Fruit fly (Drosophila melanogaster) whole organism, embryonic: Measurements from ENCODE around the gene CG16985.
A peak's percentile ranks its signal among the peaks of the same experiment; 100 is the strongest.

Experiments used
- Abd-B ChIP-seq: fragments of 200-800 bp; sonication (Bioruptor generic); optimal IDR thresholded peaks from 2 replicates; lab custom pipeline; 2018; ENCODE audit warnings: missing biosample characterization, mild to moderate bottlenecking, missing genetic modification characterization, moderate library complexity
- CG11247 ChIP-seq: fragments of 200-800 bp; sonication (Bioruptor generic); IDR thresholded peaks from 2 replicates; pipeline ENCODE4 v1.3.6; 2022; ENCODE audit warnings: missing biosample characterization, missing genetic modification characterization
- CG12071 ChIP-seq: fragments of 200-800 bp; sonication (Bioruptor generic); optimal IDR thresholded peaks from 3 replicates; lab custom pipeline; 2018; ENCODE audit warnings: missing biosample characterization, mild to moderate bottlenecking, missing genetic modification characterization
- CG12744 ChIP-seq: fragments of 200-800 bp; sonication (Bioruptor generic); optimal IDR thresholded peaks from 2 replicates; lab custom pipeline; 2016; ENCODE audit warnings: missing biosample characterization, missing genetic modification characterization
- CG13123 ChIP-seq: fragments of 200-800 bp; sonication (Bioruptor generic); optimal IDR thresholded peaks from 2 replicates; lab custom pipeline; 2016; ENCODE audit warnings: missing biosample characterization, missing genetic modification characterization
- CG15514 ChIP-seq: fragments of 200-800 bp; sonication (Bioruptor generic); optimal IDR thresholded peaks from 3 replicates; lab custom pipeline; 2017; ENCODE audit warnings: missing biosample characterization, missing genetic modification characterization, mild to moderate bottlenecking, moderate library complexity, missing genetic modification reagents
- CG15696 ChIP-seq: fragments of 200-800 bp; sonication (Bioruptor generic); optimal IDR thresholded peaks from 2 replicates; lab custom pipeline; 2019; ENCODE audit warnings: missing biosample characterization, mild to moderate bottlenecking, missing genetic modification characterization, moderate library complexity
- CG1647 ChIP-seq: fragments of 200-800 bp; sonication (Bioruptor generic); optimal IDR thresholded peaks from 3 replicates; lab custom pipeline; 2016; ENCODE audit warnings: missing biosample characterization, missing genetic modification characterization
- CG17361 ChIP-seq: fragments of 200-800 bp; sonication (Bioruptor generic); IDR thresholded peaks from 3 replicates; pipeline ENCODE4 v1.3.6; 2022; ENCODE audit warnings: missing biosample characterization, missing genetic modification characterization
- CG17568 ChIP-seq: fragments of 200-800 bp; sonication (Bioruptor generic); optimal IDR thresholded peaks from 2 replicates; lab custom pipeline; 2018; ENCODE audit warnings: missing biosample characterization, mild to moderate bottlenecking, missing genetic modification characterization, moderate library complexity
- CG18619 ChIP-seq: fragments of 200-800 bp; sonication (Bioruptor generic); optimal IDR thresholded peaks from 3 replicates; lab custom pipeline; 2017; ENCODE audit warnings: missing biosample characterization, mild to moderate bottlenecking, missing genetic modification characterization
- CG2199 ChIP-seq: fragments of 200-800 bp; sonication (Bioruptor generic); IDR thresholded peaks from 3 replicates; pipeline ENCODE4 v1.3.6; 2022; ENCODE audit warnings: missing biosample characterization, missing genetic modification characterization
- CG2889 ChIP-seq: fragments of 200-800 bp; sonication (Bioruptor generic); IDR thresholded peaks from 3 replicates; pipeline ENCODE4 v1.3.6; 2022; ENCODE audit warnings: missing biosample characterization, missing genetic modification characterization
- CG34224 ChIP-seq: fragments of 200-800 bp; sonication (Bioruptor generic); IDR thresholded peaks from 3 replicates; pipeline ENCODE4 v1.3.6; 2022; ENCODE audit warnings: missing biosample characterization, missing genetic modification characterization; ENCODE audit not compliant: partially characterized antibody
- CG42726 ChIP-seq: fragments of 200-800 bp; sonication (Bioruptor generic); IDR thresholded peaks from 2 replicates; pipeline ENCODE4 v1.3.6; 2022; ENCODE audit warnings: missing biosample characterization, missing genetic modification characterization; ENCODE audit not compliant: partially characterized antibody
- CG4328 ChIP-seq: fragments of 200-800 bp; sonication (Bioruptor generic); optimal IDR thresholded peaks from 3 replicates; lab custom pipeline; 2017; ENCODE audit warnings: missing biosample characterization, missing genetic modification reagents, missing genetic modification characterization
- CG4404 ChIP-seq: fragments of 200-800 bp; sonication (Bioruptor generic); IDR thresholded peaks from 2 replicates; pipeline ENCODE4 v1.3.6; 2022; ENCODE audit warnings: missing biosample characterization, missing genetic modification characterization
- CG6272 ChIP-seq: fragments of 200-800 bp; sonication (Bioruptor generic); IDR thresholded peaks from 2 replicates; pipeline ENCODE4 v1.3.6; 2022; ENCODE audit warnings: missing biosample characterization, missing genetic modification characterization
- CG7372 ChIP-seq: fragments of 200-800 bp; sonication (Bioruptor generic); IDR thresholded peaks from 2 replicates; pipeline ENCODE4 v1.3.6; 2022; ENCODE audit warnings: missing biosample characterization, missing genetic modification characterization
- CG7556 ChIP-seq: fragments of 200-800 bp; sonication (Bioruptor generic); optimal IDR thresholded peaks from 2 replicates; lab custom pipeline; 2017; ENCODE audit warnings: missing biosample characterization, mild to moderate bottlenecking, missing genetic modification characterization
- CG7745 ChIP-seq: fragments of 200-800 bp; sonication (Bioruptor generic); optimal IDR thresholded peaks from 2 replicates; lab custom pipeline; 2018; ENCODE audit warnings: missing biosample characterization, mild to moderate bottlenecking, missing genetic modification characterization, moderate library complexity
- CG7987 ChIP-seq: fragments of 200-800 bp; sonication (Bioruptor generic); optimal IDR thresholded peaks from 2 replicates; lab custom pipeline; 2018; ENCODE audit warnings: missing biosample characterization, mild to moderate bottlenecking, missing genetic modification characterization, moderate library complexity
- CG8290 ChIP-seq, 3 experiments: fragments of 200-800 bp; sonication (Bioruptor generic); optimal IDR thresholded peaks; 2 replicates each; lab custom pipeline; 2016 to 2019; ENCODE audit warnings: missing biosample characterization in 3 of 3, missing genetic modification characterization in 3 of 3, mild to moderate bottlenecking in 2 of 3, moderate library complexity in 1 of 3
- CHES-1-like ChIP-seq: fragments of 200-800 bp; sonication (Bioruptor generic); optimal IDR thresholded peaks from 2 replicates; lab custom pipeline; 2016; ENCODE audit warnings: missing biosample characterization, missing genetic modification characterization
- CTCF ChIP-seq: fragments of 200-800 bp; sonication (Bioruptor generic); optimal IDR thresholded peaks from 2 replicates; lab custom pipeline; 2017; ENCODE audit warnings: missing biosample characterization, mild to moderate bottlenecking, missing genetic modification characterization, moderate library complexity
- Dbx ChIP-seq: fragments of 200-800 bp; sonication (Bioruptor generic); IDR thresholded peaks from 3 replicates; pipeline ENCODE4 v1.3.6; 2022; ENCODE audit warnings: missing biosample characterization, missing genetic modification characterization
- Doc3 ChIP-seq: fragments of 200-800 bp; sonication (Bioruptor generic); IDR thresholded peaks from 3 replicates; pipeline ENCODE4 v1.3.6; 2022; ENCODE audit warnings: missing biosample characterization, missing genetic modification characterization; ENCODE audit not compliant: partially characterized antibody
- Dp ChIP-seq: fragments of 200-800 bp; sonication (Bioruptor generic); optimal IDR thresholded peaks from 2 replicates; lab custom pipeline; 2018; ENCODE audit warnings: missing biosample characterization, mild to moderate bottlenecking, missing genetic modification characterization, moderate library complexity
- GATAe ChIP-seq: fragments of 200-800 bp; sonication (Bioruptor generic); conservative IDR thresholded peaks from 2 replicates; pipeline ENCODE4 v1.3.6; 2022; ENCODE audit warnings: missing biosample characterization, missing genetic modification characterization
- Hr3 ChIP-seq: fragments of 200-800 bp; sonication (Bioruptor generic); optimal IDR thresholded peaks from 3 replicates; lab custom pipeline; 2016; ENCODE audit warnings: missing biosample characterization, missing genetic modification characterization
- Jarid2 ChIP-seq: fragments of 200-800 bp; sonication (Bioruptor generic); optimal IDR thresholded peaks from 3 replicates; lab custom pipeline; 2017; ENCODE audit warnings: mild to moderate bottlenecking, missing biosample characterization, missing genetic modification reagents, missing genetic modification characterization
- Mes4 ChIP-seq: fragments of 200-800 bp; sonication (Bioruptor generic); optimal IDR thresholded peaks from 2 replicates; lab custom pipeline; 2016; ENCODE audit warnings: missing biosample characterization, missing genetic modification characterization
- NC2β ChIP-seq: fragments of 200-800 bp; sonication (Bioruptor generic); optimal IDR thresholded peaks from 2 replicates; lab custom pipeline; 2016; ENCODE audit warnings: missing biosample characterization, missing genetic modification characterization
- Oaz ChIP-seq: fragments of 200-800 bp; sonication (Bioruptor generic); IDR thresholded peaks from 2 replicates; pipeline ENCODE4 v1.3.6; 2022; ENCODE audit warnings: missing biosample characterization, missing genetic modification characterization
- Rx ChIP-seq: fragments of 200-800 bp; sonication (Bioruptor generic); IDR thresholded peaks from 2 replicates; pipeline ENCODE4 v1.3.6; 2022; ENCODE audit warnings: missing biosample characterization, missing genetic modification characterization
- Sox100B ChIP-seq: fragments of 200-800 bp; sonication (Bioruptor generic); optimal IDR thresholded peaks from 3 replicates; lab custom pipeline; 2018; ENCODE audit warnings: missing biosample characterization, mild to moderate bottlenecking, missing genetic modification characterization
- Tbp ChIP-seq: fragments of >200 bp; optimal IDR thresholded peaks from 2 replicates; lab custom pipeline; 2018; ENCODE audit warnings: missing biosample characterization, missing genetic modification characterization
- ash1 ChIP-seq: fragments of 200-800 bp; sonication (Bioruptor generic); optimal IDR thresholded peaks from 2 replicates; lab custom pipeline; 2018; ENCODE audit warnings: missing biosample characterization, mild to moderate bottlenecking, missing genetic modification characterization
- crol ChIP-seq: fragments of 200-800 bp; sonication (Bioruptor generic); IDR thresholded peaks from 2 replicates; pipeline ENCODE4 v1.3.6; 2022; ENCODE audit warnings: missing biosample characterization, missing genetic modification characterization
- dan ChIP-seq: fragments of 200-800 bp; sonication (Bioruptor generic); IDR thresholded peaks from 2 replicates; pipeline ENCODE4 v1.3.6; 2022; ENCODE audit warnings: missing biosample characterization, missing genetic modification characterization
- dysf ChIP-seq: fragments of 200-800 bp; sonication (Bioruptor generic); IDR thresholded peaks from 3 replicates; pipeline ENCODE4 v1.3.6; 2022; ENCODE audit warnings: missing biosample characterization, missing genetic modification characterization
- fd102C ChIP-seq: fragments of 200-800 bp; sonication (Bioruptor generic); optimal IDR thresholded peaks from 2 replicates; lab custom pipeline; 2018; ENCODE audit warnings: missing biosample characterization, mild to moderate bottlenecking, missing genetic modification characterization, moderate library complexity
- fd3F ChIP-seq: fragments of 200-800 bp; sonication (Bioruptor generic); optimal IDR thresholded peaks from 2 replicates; lab custom pipeline; 2018; ENCODE audit warnings: missing biosample characterization, mild to moderate bottlenecking, missing genetic modification characterization, moderate library complexity
- fd96Cb ChIP-seq: fragments of 200-800 bp; sonication (Bioruptor generic); optimal IDR thresholded peaks from 2 replicates; lab custom pipeline; 2018; ENCODE audit warnings: missing biosample characterization, mild to moderate bottlenecking, missing genetic modification characterization, moderate library complexity
- nerfin-2 ChIP-seq: fragments of 200-800 bp; sonication (Bioruptor generic); IDR thresholded peaks from 2 replicates; pipeline ENCODE4 v1.3.6; 2022; ENCODE audit warnings: missing biosample characterization, missing genetic modification characterization; ENCODE audit not compliant: partially characterized antibody
- peb ChIP-seq: fragments of 200-800 bp; sonication (Bioruptor generic); IDR thresholded peaks from 2 replicates; pipeline ENCODE4 v1.3.6; 2022; ENCODE audit warnings: missing biosample characterization, missing genetic modification characterization
- pros ChIP-seq: fragments of 200-800 bp; sonication (Bioruptor generic); optimal IDR thresholded peaks from 3 replicates; lab custom pipeline; 2019; ENCODE audit warnings: missing biosample characterization, mild to moderate bottlenecking, missing genetic modification characterization, moderate library complexity
- row ChIP-seq: fragments of 200-800 bp; sonication (Bioruptor generic); IDR thresholded peaks from 3 replicates; pipeline ENCODE4 v1.3.6; 2022; ENCODE audit warnings: missing biosample characterization, missing genetic modification characterization
- sens-2 ChIP-seq: fragments of 200-800 bp; sonication (Bioruptor generic); IDR thresholded peaks from 2 replicates; pipeline ENCODE4 v1.3.6; 2022; ENCODE audit warnings: missing biosample characterization, missing genetic modification characterization
- trem ChIP-seq: fragments of 200-800 bp; optimal IDR thresholded peaks from 3 replicates; lab custom pipeline; 2019; ENCODE audit warnings: missing biosample characterization, mild to moderate bottlenecking, missing genetic modification characterization, moderate library complexity
- zen2 ChIP-seq: fragments of 200-800 bp; sonication (Bioruptor generic); IDR thresholded peaks from 3 replicates; pipeline ENCODE4 v1.3.6; 2022; ENCODE audit warnings: missing biosample characterization, missing genetic modification characterization; ENCODE audit not compliant: partially characterized antibody

The CG16985 gene

DNA sequence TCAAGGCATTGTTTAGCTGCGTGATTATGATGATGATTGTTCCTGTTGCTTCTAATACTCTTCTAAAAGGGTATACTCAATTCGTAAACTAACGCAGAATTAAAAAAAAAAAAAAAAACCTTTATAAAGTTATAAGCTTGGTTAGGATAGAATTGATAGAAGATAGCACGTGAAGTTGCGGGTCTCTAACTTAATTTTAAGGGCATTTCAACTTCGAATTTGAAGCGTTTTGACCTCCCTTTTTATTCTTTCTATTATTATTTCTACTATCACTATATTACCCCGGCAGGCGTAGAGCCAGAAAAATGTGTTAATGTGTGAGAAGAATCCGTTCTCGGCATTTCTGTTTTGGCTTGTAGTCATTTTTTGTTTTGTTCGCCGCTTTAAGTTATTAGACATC, 20.4 kb upstream of the CG16985 start (continued):
- TF ChIP-seq Dbx (GFP tag; lab: Robert Waterston, UW) = no peak
- no peak for TF ChIP-seq CTCF (GFP tag; lab: Kevin White, UChicago)
- TF ChIP-seq fd3F = peak; percentile 41
- TF ChIP-seq CG7372 (GFP tag; lab: Robert Waterston, UW) = peak; percentile 28; the same call in 1 of the 2 replicates
- TF ChIP-seq CG7745 (tag; lab: Kevin White, UChicago) = no peak
- peak; percentile 64 for TF ChIP-seq Abd-B (GFP tag; lab: Kevin White, UChicago)
- no peak for TF ChIP-seq CG4328 (GFP tag; lab: Kevin White, UChicago)
- no peak for TF ChIP-seq pros (GFP tag; lab: Kevin White, UChicago)
- TF ChIP-seq Dp (GFP tag; lab: Kevin White, UChicago) = no peak
- peak; percentile 44 for TF ChIP-seq trem
- TF ChIP-seq CHES-1-like (GFP tag; lab: Kevin White, UChicago) = peak; percentile 23
- no peak for TF ChIP-seq CG6272
- no peak for TF ChIP-seq CG42726 (GFP tag; lab: Robert Waterston, UW)
- no peak for TF ChIP-seq zen2 (GFP tag; lab: Robert Waterston, UW)
- no peak for TF ChIP-seq Tbp
- peak; percentile 60 for TF ChIP-seq CG7556 (GFP tag; lab: Kevin White, UChicago)
- no peak for TF ChIP-seq crol (GFP tag; lab: Robert Waterston, UW)
- TF ChIP-seq CG15696 (tag; lab: Kevin White, UChicago) = peak; percentile 47
- TF ChIP-seq fd96Cb (tag; lab: Kevin White, UChicago) = peak; percentile 72
- TF ChIP-seq CG34224 = no peak
- no peak for TF ChIP-seq Mes4 (GFP tag; lab: Kevin White, UChicago)
- no peak for TF ChIP-seq CG13123 (GFP tag; lab: Kevin White, UChicago)
- TF ChIP-seq GATAe (GFP tag; lab: Robert Waterston, UW) = no peak
- TF ChIP-seq CG11247 (GFP tag; lab: Robert Waterston, UW) = peak; percentile 56
- no peak for TF ChIP-seq ash1 (GFP tag; lab: Kevin White, UChicago)
- peak; percentile 5 for TF ChIP-seq CG12071 (GFP tag; lab: Kevin White, UChicago)
- TF ChIP-seq CG2889 (GFP tag; lab: Robert Waterston, UW) = no peak
- TF ChIP-seq fd102C = no peak
- TF ChIP-seq Jarid2 (GFP tag; lab: Kevin White, UChicago) = no peak
- peak; percentile 16 for TF ChIP-seq CG18619 (GFP tag; lab: Kevin White, UChicago)
- TF ChIP-seq Doc3 (GFP tag; lab: Robert Waterston, UW) = no peak
- no peak for TF ChIP-seq CG7987 (GFP tag; lab: Kevin White, UChicago)
- peak; percentile 22 for TF ChIP-seq CG15514 (GFP tag; lab: Kevin White, UChicago)
- TF ChIP-seq CG17361 (GFP tag; lab: Robert Waterston, UW) = peak; percentile 74
- peak; percentile 64 for TF ChIP-seq Hr3 (GFP tag; lab: Kevin White, UChicago)
- TF ChIP-seq CG8290 (GFP tag; optimal IDR thresholded peaks at IDR 0.05; lab: Kevin White, UChicago) = peak; percentile 39
- TF ChIP-seq CG8290 (tag; optimal IDR thresholded peaks at IDR 0.05; lab: Kevin White, UChicago) = no peak
- TF ChIP-seq NC2β = peak; percentile 26
- no peak for TF ChIP-seq dan (GFP tag; lab: Robert Waterston, UW)
- TF ChIP-seq Rx (GFP tag; lab: Robert Waterston, UW) = no peak
- TF ChIP-seq CG4404 (GFP tag; lab: Robert Waterston, UW) = no peak
- TF ChIP-seq Oaz (GFP tag; lab: Robert Waterston, UW) = no peak
- peak; percentile 66 for TF ChIP-seq dysf
- peak; percentile 66 for TF ChIP-seq Sox100B (GFP tag; lab: Kevin White, UChicago)
- no peak for TF ChIP-seq peb (GFP tag; lab: Robert Waterston, UW)
- 0 out of 3 replicates have a peak, but pooled peaks have one; percentile 50 for TF ChIP-seq CG2199 (GFP tag; lab: Robert Waterston, UW)
- TF ChIP-seq sens-2 = no peak
- no peak for TF ChIP-seq CG1647
- TF ChIP-seq nerfin-2 (GFP tag; lab: Robert Waterston, UW) = no peak
- peak; percentile 49 for TF ChIP-seq CG17568 (GFP tag; lab: Kevin White, UChicago)
- peak; percentile 42 for TF ChIP-seq CG12744 (GFP tag; lab: Kevin White, UChicago)
- peak; percentile 84 for TF ChIP-seq row (GFP tag; lab: Robert Waterston, UW)
